Fruit fly (Drosophila melanogaster): ENCODE results near the gene Hs3st-B.

Gene Hs3st-B

DNA sequence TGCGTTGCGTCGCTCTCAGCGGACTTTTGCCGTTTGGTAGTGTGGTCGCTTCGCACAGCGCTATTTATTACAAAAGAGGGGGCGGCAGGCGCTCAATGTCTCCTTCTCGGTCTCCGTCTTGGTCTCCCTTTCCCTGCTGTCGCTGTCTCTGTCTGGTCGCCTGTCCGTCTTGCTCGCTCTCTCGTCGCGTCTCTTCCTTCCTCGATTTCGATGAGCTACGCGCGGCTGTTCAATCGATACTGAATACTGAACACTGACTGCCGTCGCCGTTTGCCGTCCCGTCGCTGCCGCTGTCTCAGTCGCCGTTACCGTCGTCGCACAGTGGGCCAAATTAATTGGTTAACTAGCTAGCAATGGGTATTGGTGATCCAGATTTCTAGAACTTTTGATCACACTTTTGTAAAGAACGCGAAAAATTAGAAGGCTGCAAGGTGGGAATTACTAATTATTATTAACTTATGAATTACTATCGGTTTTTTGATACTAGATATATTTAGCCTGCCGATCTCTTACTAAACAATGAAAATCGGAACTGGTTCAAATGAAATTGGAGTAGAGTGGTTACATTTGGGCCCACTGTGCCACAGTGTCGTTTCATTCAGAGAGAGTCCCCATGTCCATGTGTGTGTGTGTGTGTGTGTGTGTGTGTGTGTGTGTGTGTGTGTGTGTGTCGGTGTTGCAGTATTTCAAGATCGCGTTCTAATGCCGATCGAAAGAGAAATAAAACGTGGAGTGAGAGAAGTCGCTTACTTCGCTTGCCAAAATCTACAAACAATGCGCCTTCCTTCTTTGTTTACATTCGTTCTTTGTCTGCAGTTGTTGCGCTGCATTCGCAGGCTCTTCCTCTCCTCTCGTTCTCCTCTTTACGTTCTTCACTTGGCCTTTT, 49.7 kb downstream of the Hs3st-B start, which contains the start of gene CG8034 (continued):
- TF ChIP-seq Nf-YC (tag; optimal IDR thresholded peaks at IDR 0.05) (peak; percentile 91), ttk (GFP tag; IDR thresholded peaks at IDR 0.05) (peak; percentile 91), usp (GFP tag; optimal IDR thresholded peaks at IDR 0.05) (no peak), CG32532 (GFP tag; IDR thresholded peaks at IDR 0.05) (peak; percentile 95), ac (GFP tag; optimal IDR thresholded peaks at IDR 0.05) (peak; percentile 88), CG11247 (GFP tag; IDR thresholded peaks at IDR 0.05) (peak; percentile 90), Ets65A (GFP tag) (peak; percentile 99), run (tag; optimal IDR thresholded peaks at IDR 0.05) (peak; percentile 94), HLH4C (GFP tag; IDR thresholded peaks at IDR 0.05; ENCODE audit: partially characterized antibody) (peak; percentile 58; the same call in 2 of the 3 replicates), psq (GFP tag; optimal IDR thresholded peaks at IDR 0.05) (peak; percentile 77), CG17186 (GFP tag; optimal IDR thresholded peaks at IDR 0.05) (peak; percentile 85), CG2116 (GFP tag; optimal IDR thresholded peaks at IDR 0.05) (peak; percentile 83), fd3F (GFP tag; optimal IDR thresholded peaks at IDR 0.05) (peak; percentile 95), bsh (GFP tag; optimal IDR thresholded peaks at IDR 0.05) (peak; percentile 95 to 98), toy (GFP tag; IDR thresholded peaks at IDR 0.05) (peak; percentile 77; the same call in 1 of the 2 replicates), CG10321 (GFP tag; IDR thresholded peaks at IDR 0.05) (peak; percentile 54), CHES-1-like (GFP tag; optimal IDR thresholded peaks at IDR 0.05) (peak; percentile 96), Oli (tag; optimal IDR thresholded peaks at IDR 0.05) (peak; percentile 98), CG6175 (GFP tag; IDR thresholded peaks at IDR 0.05) (peak; percentile 90), CG3995 (GFP tag; optimal IDR thresholded peaks at IDR 0.05) (peak; percentile 81), Hand (GFP tag; optimal IDR thresholded peaks at IDR 0.05) (peak; percentile 93), hbn (GFP tag; IDR thresholded peaks at IDR 0.05; ENCODE audit: partially characterized antibody) (no peak), CG14014 (GFP tag; IDR thresholded peaks at IDR 0.05) (peak; percentile 93), crol (GFP tag; IDR thresholded peaks at IDR 0.05) (peak; percentile 76), Mes4 (GFP tag; optimal IDR thresholded peaks at IDR 0.05) (peak; percentile 95), Tbp (GFP tag; optimal IDR thresholded peaks at IDR 0.05) (no peak), CG18262 (tag; optimal IDR thresholded peaks at IDR 0.05) (peak; percentile 98), Hmr (GFP tag; optimal IDR thresholded peaks at IDR 0.05) (peak; percentile 98), p53 (GFP tag; optimal IDR thresholded peaks at IDR 0.05) (peak; percentile 69), CG1602 (GFP tag; optimal IDR thresholded peaks at IDR 0.05) (peak; percentile 94), dm (GFP tag; optimal IDR thresholded peaks at IDR 0.05) (peak; percentile 91), D (optimal IDR thresholded peaks at IDR 0.05) (peak; percentile 13), D (GFP tag; optimal IDR thresholded peaks at IDR 0.05) (peak; percentile 97), org-1 (GFP tag; optimal IDR thresholded peaks at IDR 0.05) (peak; percentile 97), CG12236 (GFP tag; optimal IDR thresholded peaks at IDR 0.05) (peak; percentile 87), CG2129 (GFP tag; IDR thresholded peaks at IDR 0.05; ENCODE audit: partially characterized antibody) (no peak), CG34422 (GFP tag; IDR thresholded peaks at IDR 0.05) (peak; percentile 93), Awh (GFP tag; IDR thresholded peaks at IDR 0.05) (peak; percentile 90), Jarid2 (GFP tag; optimal IDR thresholded peaks at IDR 0.05) (peak; percentile 94), CG4730 (GFP tag; IDR thresholded peaks at IDR 0.05) (peak; percentile 90), Deaf1 (tag; optimal IDR thresholded peaks at IDR 0.05) (peak; percentile 84), Xrp1 (GFP tag; IDR thresholded peaks at IDR 0.05) (peak; percentile 96), CG11696 (GFP tag; IDR thresholded peaks at IDR 0.05) (peak; percentile 77), Rx (GFP tag; IDR thresholded peaks at IDR 0.05) (peak; percentile 89), CoRest (tag; optimal IDR thresholded peaks at IDR 0.05) (peak; percentile 99), emc (GFP tag; optimal IDR thresholded peaks at IDR 0.05) (peak; percentile 90), CG15601 (tag; optimal IDR thresholded peaks at IDR 0.05) (peak; percentile 95), slou (GFP tag; optimal IDR thresholded peaks at IDR 0.05) (peak; percentile 93), CG6854 (GFP tag; optimal IDR thresholded peaks at IDR 0.05) (peak; percentile 95), wdn (GFP tag; IDR thresholded peaks at IDR 0.05) (peak; percentile 87)
